Fruit fly (Drosophila melanogaster) whole organism, wandering third instar larva: ENCODE measurements around the gene PH4alphaNE3.

Experiments
- Abd-B ChIP-seq: fragments of >200 bp; optimal IDR thresholded peaks from 2 replicates; lab custom pipeline; 2017; ENCODE audit warnings: missing biosample characterization, missing genetic modification characterization
- CG9705 ChIP-seq: fragments of 200-800 bp; sonication (Bioruptor generic); optimal IDR thresholded peaks from 2 replicates; lab custom pipeline; 2018; ENCODE audit warnings: missing biosample characterization, mild to moderate bottlenecking, missing genetic modification characterization
- Dfd ChIP-seq: fragments of >200 bp; optimal IDR thresholded peaks from 2 replicates; lab custom pipeline; 2017; ENCODE audit warnings: missing biosample characterization, missing genetic modification characterization
- Hnf4 ChIP-seq: fragments of 200-800 bp; sonication (Bioruptor generic); optimal IDR thresholded peaks from 2 replicates; lab custom pipeline; 2016; ENCODE audit warnings: missing biosample characterization, mild to moderate bottlenecking, missing genetic modification characterization
- Hr78 ChIP-seq: fragments of >200 bp; optimal IDR thresholded peaks from 2 replicates; lab custom pipeline; 2017; ENCODE audit warnings: missing biosample characterization, missing genetic modification characterization
- OdsH ChIP-seq: fragments of 200-800 bp; sonication (Bioruptor generic); optimal IDR thresholded peaks from 2 replicates; lab custom pipeline; 2016; ENCODE audit warnings: missing biosample characterization, mild to moderate bottlenecking, missing genetic modification characterization
- Vsx2 ChIP-seq: fragments of 200-300, 225-300 bp; sonication (Bioruptor generic); optimal IDR thresholded peaks from 2 replicates; lab custom pipeline; 2018; ENCODE audit warnings: missing biosample characterization, missing genetic modification characterization; ENCODE audit not compliant: partially characterized antibody
- fru ChIP-seq: fragments of 200-800 bp; sonication (Bioruptor generic); optimal IDR thresholded peaks from 3 replicates; lab custom pipeline; 2016; ENCODE audit warnings: missing biosample characterization, mild to moderate bottlenecking, missing genetic modification characterization
- h ChIP-seq: fragments of 200-800 bp; sonication (Bioruptor generic); optimal IDR thresholded peaks from 3 replicates; lab custom pipeline; 2016; ENCODE audit warnings: missing biosample characterization, mild to moderate bottlenecking, missing genetic modification characterization
- pan ChIP-seq: fragments of >200 bp; optimal IDR thresholded peaks from 2 replicates; lab custom pipeline; 2017
- sv ChIP-seq: fragments of 200-800 bp; sonication (Bioruptor generic); optimal IDR thresholded peaks from 3 replicates; lab custom pipeline; 2016; ENCODE audit warnings: missing biosample characterization, missing genetic modification characterization
- woc ChIP-seq: sonication (Bioruptor generic); optimal IDR thresholded peaks from 2 replicates; lab custom pipeline; 2016; ENCODE audit warnings: missing biosample characterization, mild to moderate bottlenecking, missing genetic modification characterization

- TF ChIP-seq woc (GFP tag; lab: Kevin White, UChicago) (no peak), h (no peak), OdsH (GFP tag; lab: Kevin White, UChicago) (no peak), Dfd (GFP tag; lab: Kevin White, UChicago) (no peak), pan (no peak), Abd-B (GFP tag; lab: Kevin White, UChicago) (no peak), Hnf4 (GFP tag; lab: Kevin White, UChicago) (no peak), Vsx2 (no peak), CG9705 (no peak), fru (no peak), sv (GFP tag; lab: Kevin White, UChicago) (no peak), Hr78 (GFP tag; lab: Kevin White, UChicago) (no peak)
Observed at dm6 chr3R:30579129-30579528, 24.9 kb upstream of the PH4alphaNE3 start, which contains the start of gene CG9702.
